Fruit fly (Drosophila melanogaster) whole organism, wandering third instar larva: ENCODE results near the gene CG14985.

Source experiments
- Dfd ChIP-seq: fragments of >200 bp; optimal IDR thresholded peaks from 2 replicates; lab custom pipeline; 2017; ENCODE audit warnings: missing biosample characterization, missing genetic modification characterization
- Jra ChIP-seq: sonication (Bioruptor generic); optimal IDR thresholded peaks from 2 replicates; lab custom pipeline; 2016; ENCODE audit warnings: missing biosample characterization, missing genetic modification characterization
- Mio ChIP-seq: sonication (Bioruptor generic); optimal IDR thresholded peaks from 2 replicates; lab custom pipeline; 2016; ENCODE audit warnings: missing biosample characterization, missing genetic modification characterization
- OdsH ChIP-seq: fragments of 200-800 bp; sonication (Bioruptor generic); optimal IDR thresholded peaks from 2 replicates; lab custom pipeline; 2016; ENCODE audit warnings: missing biosample characterization, mild to moderate bottlenecking, missing genetic modification characterization
- br ChIP-seq: fragments of 200-800 bp; sonication (Bioruptor generic); optimal IDR thresholded peaks from 2 replicates; lab custom pipeline; 2016; ENCODE audit warnings: missing biosample characterization, missing genetic modification characterization
- dmrt93B ChIP-seq: fragments of 200-800 bp; sonication (Bioruptor generic); optimal IDR thresholded peaks from 2 replicates; lab custom pipeline; 2018; ENCODE audit warnings: missing biosample characterization, mild to moderate bottlenecking, missing genetic modification characterization
- lola ChIP-seq: fragments of >200 bp; optimal IDR thresholded peaks from 2 replicates; lab custom pipeline; 2017; ENCODE audit warnings: missing biosample characterization, missing genetic modification characterization
- psq ChIP-seq: fragments of 200-800 bp; sonication (Bioruptor generic); optimal IDR thresholded peaks from 3 replicates; lab custom pipeline; 2017; ENCODE audit warnings: missing biosample characterization, mild to moderate bottlenecking, missing genetic modification characterization, moderate library complexity
- rgr ChIP-seq: fragments of 200-800 bp; sonication (Bioruptor generic); optimal IDR thresholded peaks from 3 replicates; lab custom pipeline; 2016; ENCODE audit warnings: missing biosample characterization, mild to moderate bottlenecking, missing genetic modification characterization

DNA sequence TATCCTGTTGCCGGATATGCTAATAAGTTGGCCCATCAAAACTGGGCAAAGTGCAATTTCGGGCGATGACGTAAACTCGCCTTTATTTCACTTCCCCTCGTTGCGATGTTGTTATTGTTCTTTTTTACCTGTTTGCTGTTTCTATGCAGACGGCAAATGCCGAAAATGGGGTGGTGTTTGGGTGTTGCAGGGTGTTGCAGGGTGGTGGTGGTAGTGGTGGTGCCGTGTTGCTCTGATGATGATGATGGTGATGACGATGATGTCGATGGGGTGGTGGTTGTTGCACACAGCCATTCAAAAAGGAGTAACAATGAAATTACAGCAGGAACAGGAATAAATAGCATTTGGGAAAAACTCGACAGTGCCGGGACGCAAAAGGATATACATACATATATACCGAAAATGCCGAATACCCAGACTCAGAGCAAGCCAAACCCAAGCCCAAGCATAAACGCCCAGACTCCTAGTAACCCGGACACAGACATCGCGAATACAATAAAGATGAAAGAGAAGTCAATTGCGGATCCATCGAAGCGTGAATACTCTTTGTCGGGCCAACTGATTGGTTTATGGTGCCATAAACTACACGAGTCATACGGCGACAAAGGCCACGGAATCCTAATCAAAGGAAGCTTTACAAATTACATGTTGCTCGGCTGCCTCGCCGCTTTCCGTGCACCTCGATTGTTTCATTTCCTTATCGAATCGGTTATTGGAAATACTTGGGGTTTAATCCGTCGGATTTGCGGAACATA, 24.3 kb upstream of the CG14985 start:
- no peak for TF ChIP-seq dmrt93B (GFP tag; lab: Kevin White, UChicago)
- TF ChIP-seq Dfd (GFP tag; lab: Kevin White, UChicago), result no peak
- no peak for TF ChIP-seq br
- no peak for TF ChIP-seq psq
- TF ChIP-seq Jra (GFP tag; lab: Kevin White, UChicago), result no peak
- no peak for TF ChIP-seq Mio (GFP tag; lab: Kevin White, UChicago)
- TF ChIP-seq rgr (GFP tag; lab: Kevin White, UChicago), result no peak
- no peak for TF ChIP-seq lola (GFP tag; lab: Kevin White, UChicago)
- TF ChIP-seq OdsH, result no peak
